Fruit fly (Drosophila melanogaster): Measurements from ENCODE around the gene CG45002.

DNA sequence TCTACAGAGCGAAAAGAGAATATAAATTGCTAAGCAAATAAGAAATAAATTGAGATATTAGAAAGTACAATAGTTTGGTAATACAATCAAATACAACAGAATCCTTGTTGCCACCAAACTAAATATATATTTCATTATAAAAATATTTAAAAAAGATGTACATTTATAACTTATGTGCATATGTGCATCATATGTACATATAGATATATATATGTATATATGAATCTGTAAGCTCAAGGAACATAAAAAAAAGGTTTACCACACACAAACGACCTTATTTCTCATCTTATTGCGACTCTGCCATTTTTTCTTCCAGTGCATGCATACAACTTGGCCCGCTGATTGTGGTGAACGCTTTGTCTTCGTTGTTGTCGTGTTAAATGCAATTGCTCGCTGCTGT is 46.8 kb upstream of the CG45002 start:
- no peak for TF ChIP-seq CTCF (optimal IDR thresholded peaks at IDR 0.05)
- TF ChIP-seq CG8478 (optimal IDR thresholded peaks at IDR 0.05) = no peak
